Fruit fly (Drosophila melanogaster) Kc167 (cell line): ENCODE measurements around the gene CG45067.

Experiments used
- Myc ChIP-seq: fragments of >200 bp; optimal IDR thresholded peaks from 2 replicates; lab custom pipeline; 2017; ENCODE audit warnings: missing external identifiers
- Sin3A ChIP-seq: fragments of >200 bp; optimal IDR thresholded peaks from 2 replicates; lab custom pipeline; 2018; ENCODE audit warnings: missing external identifiers
- psq ChIP-seq: fragments of >200 bp; optimal IDR thresholded peaks from 2 replicates; lab custom pipeline; 2017; ENCODE audit warnings: missing external identifiers
- ttk ChIP-seq: sonication (Bioruptor generic); optimal IDR thresholded peaks from 2 replicates; lab custom pipeline; 2017; ENCODE audit warnings: missing external identifiers

dm6 chr3L:3079156-3079495, 35.1 kb downstream of the CG45067 start:
- TF ChIP-seq ttk = no peak
- no peak for TF ChIP-seq psq (lab: Kevin White, UChicago)
- no peak for TF ChIP-seq Myc
- no peak for TF ChIP-seq Sin3A (lab: Kevin White, UChicago)
